Worm (Caenorhabditis elegans) whole organism, L4/young adult: ENCODE data around the gene C55A6.11.

Experiments used
- dao-5 ChIP-seq: sonication (generic microtip); optimal IDR thresholded peaks from 2 replicates; lab custom pipeline; 2016; ENCODE audit warnings: missing genotype, missing genetic modification characterization, moderate library complexity, missing compliant biosample characterization
- him-1 ChIP-seq: sonication (generic microtip); optimal IDR thresholded peaks from 2 replicates; lab custom pipeline; 2016; ENCODE audit warnings: missing genotype, missing genetic modification reagents, missing genetic modification characterization, missing compliant biosample characterization

DNA sequence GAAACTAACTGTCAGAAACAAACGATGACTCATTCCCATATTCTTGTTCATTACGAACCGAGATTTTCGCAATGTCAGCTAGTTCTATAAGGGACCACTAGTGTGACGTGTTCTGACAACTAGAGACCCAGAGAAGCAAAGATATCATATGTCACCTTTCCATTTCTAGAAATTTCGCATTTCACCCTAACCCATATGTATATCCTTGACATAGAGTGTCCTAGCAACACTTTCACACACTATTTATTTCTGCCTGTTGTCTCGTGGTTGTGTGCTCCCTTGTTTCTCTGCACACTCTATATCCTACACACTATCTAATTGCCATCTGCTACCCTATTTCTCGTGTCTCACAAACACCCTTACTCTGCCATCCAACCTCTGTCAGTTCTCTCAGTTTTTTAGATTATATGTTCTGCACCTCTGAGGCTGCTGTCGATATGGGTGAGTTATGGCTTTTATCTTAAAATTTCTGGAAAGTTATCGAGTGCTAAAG, 28.6 kb downstream of the C55A6.11 start, which contains the start of the genes F38B7.17 and F38B7.3:
- TF ChIP-seq him-1 (no peak), dao-5 (tag; lab: Kevin White, UChicago) (no peak)
